Fruit fly (Drosophila melanogaster) whole organism, prepupa: ENCODE results near the gene CG33271.

Source experiments
- CG16779 ChIP-seq: fragments of 200-800 bp; sonication (Bioruptor generic); optimal IDR thresholded peaks from 3 replicates; lab custom pipeline; 2017; ENCODE audit warnings: missing biosample characterization, mild to moderate bottlenecking, missing genetic modification characterization
- CG6792 ChIP-seq: fragments of 200-800 bp; sonication (Bioruptor generic); optimal IDR thresholded peaks from 3 replicates; lab custom pipeline; 2016; ENCODE audit warnings: missing biosample characterization, missing genetic modification characterization
- CG8632 ChIP-seq: fragments of 200-800 bp; sonication (Bioruptor generic); optimal IDR thresholded peaks from 3 replicates; lab custom pipeline; 2016; ENCODE audit warnings: missing biosample characterization, missing genetic modification characterization
- Hr39 ChIP-seq: fragments of 200-800 bp; sonication (Bioruptor generic); optimal IDR thresholded peaks from 2 replicates; lab custom pipeline; 2016; ENCODE audit warnings: missing biosample characterization, missing genetic modification characterization
- Lpt ChIP-seq: fragments of 200-800 bp; sonication (Bioruptor generic); optimal IDR thresholded peaks from 3 replicates; lab custom pipeline; 2016; ENCODE audit warnings: missing biosample characterization, missing genetic modification characterization
- achi ChIP-seq: fragments of 200-800 bp; sonication (Bioruptor generic); optimal IDR thresholded peaks from 3 replicates; lab custom pipeline; 2016; ENCODE audit warnings: missing biosample characterization, missing genetic modification characterization
- eg ChIP-seq: fragments of 200-800 bp; sonication (Bioruptor generic); IDR thresholded peaks from 3 replicates; pipeline ENCODE4 v1.3.6; 2022; ENCODE audit warnings: missing biosample characterization, missing genetic modification characterization

dm6 chr3L:11587720-11588580, 10.7 kb upstream of the CG33271 start, which contains the start of gene rt:
- TF ChIP-seq Hr39 (GFP tag; lab: Kevin White, UChicago) (peak; percentile 62), Lpt (GFP tag; lab: Kevin White, UChicago) (peak; percentile 67), achi (GFP tag; lab: Kevin White, UChicago) (peak; percentile 76), eg (GFP tag; lab: Robert Waterston, UW) (peak; percentile 74; the same call in 2 of the 3 replicates), CG6792 (peak; percentile 80), CG8632 (GFP tag; lab: Kevin White, UChicago) (peak; percentile 70), CG16779 (tag; lab: Kevin White, UChicago) (peak; percentile 81)
